Fruit fly (Drosophila melanogaster): ENCODE data around the gene CG5167.

The CG5167 gene

DNA sequence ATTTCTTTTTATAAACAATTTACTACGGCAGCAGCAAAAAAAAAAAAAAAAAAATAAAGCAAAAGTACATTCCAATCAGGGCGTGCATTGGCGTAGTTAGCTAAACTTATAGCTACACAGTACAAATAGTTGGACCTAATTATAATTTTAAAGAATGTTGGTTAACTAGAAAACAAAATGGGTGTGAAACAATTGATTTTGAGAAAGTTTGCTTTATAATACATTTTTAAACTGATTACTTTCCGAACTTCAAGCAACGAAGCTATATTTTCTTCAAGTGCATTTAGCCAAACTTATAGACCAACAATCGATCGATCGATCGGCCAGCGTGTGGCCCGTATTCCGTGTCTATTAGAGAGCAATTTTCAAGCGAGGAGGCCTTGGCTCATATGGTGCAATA is 45.0 kb downstream of the CG5167 start (continued):
- no peak for TF ChIP-seq sna (GFP tag; IDR thresholded peaks at IDR 0.05; ENCODE audit: partially characterized antibody)
- no peak for TF ChIP-seq scrt (GFP tag; optimal IDR thresholded peaks at IDR 0.05)
- TF ChIP-seq HLH54F (GFP tag; optimal IDR thresholded peaks at IDR 0.05): no peak
- no peak for TF ChIP-seq vnd (GFP tag; IDR thresholded peaks at IDR 0.05; ENCODE audit: partially characterized antibody)
- no peak for TF ChIP-seq CTCF (GFP tag; optimal IDR thresholded peaks at IDR 0.05)
- TF ChIP-seq schlank (tag; optimal IDR thresholded peaks at IDR 0.05): no peak
- TF ChIP-seq cas (GFP tag; IDR thresholded peaks at IDR 0.05): no peak
- no peak for TF ChIP-seq CG10565 (GFP tag; optimal IDR thresholded peaks at IDR 0.05)
- peak; percentile 51 for TF ChIP-seq CG1603 (tag; optimal IDR thresholded peaks at IDR 0.05)
- no peak for TF ChIP-seq Dip2 (GFP tag; IDR thresholded peaks at IDR 0.05)
- no peak for TF ChIP-seq sqz (GFP tag; optimal IDR thresholded peaks at IDR 0.05)
- TF ChIP-seq CG17802 (tag; optimal IDR thresholded peaks at IDR 0.05): no peak
- no peak for TF ChIP-seq fd102C (GFP tag; optimal IDR thresholded peaks at IDR 0.05)
- TF ChIP-seq CG2120 (GFP tag; optimal IDR thresholded peaks at IDR 0.05): peak; percentile 22
- TF ChIP-seq bab2 (GFP tag; optimal IDR thresholded peaks at IDR 0.05): peak; percentile 29
- peak; percentile 59; the same call in 2 of the 3 replicates for TF ChIP-seq tgo (GFP tag; IDR thresholded peaks at IDR 0.05)
- peak; percentile 43 for TF ChIP-seq CG12769 (tag; optimal IDR thresholded peaks at IDR 0.05)
- TF ChIP-seq disco-r (GFP tag; optimal IDR thresholded peaks at IDR 0.05): no peak
- no peak for TF ChIP-seq CG7745 (tag; optimal IDR thresholded peaks at IDR 0.05)
- peak; percentile 36 for TF ChIP-seq az2 (GFP tag; optimal IDR thresholded peaks at IDR 0.05)
- no peak for TF ChIP-seq CG11093 (GFP tag; IDR thresholded peaks at IDR 0.05)
- no peak for TF ChIP-seq CG11696 (GFP tag; IDR thresholded peaks at IDR 0.05)
- no peak for TF ChIP-seq CG1529 (GFP tag; optimal IDR thresholded peaks at IDR 0.05)
- peak; percentile 7 for TF ChIP-seq Xbp1 (GFP tag; optimal IDR thresholded peaks at IDR 0.05)
- TF ChIP-seq insv (GFP tag; optimal IDR thresholded peaks at IDR 0.05): no peak
- TF ChIP-seq HmgZ (tag; optimal IDR thresholded peaks at IDR 0.05): no peak
- TF ChIP-seq odd (GFP tag; optimal IDR thresholded peaks at IDR 0.05): peak; percentile 6
- TF ChIP-seq CG32767 (GFP tag; IDR thresholded peaks at IDR 0.05): no peak
- no peak for TF ChIP-seq CG13775 (GFP tag; optimal IDR thresholded peaks at IDR 0.05)
- TF ChIP-seq CG12071 (GFP tag; optimal IDR thresholded peaks at IDR 0.05): peak; percentile 9
- TF ChIP-seq pum (GFP tag; optimal IDR thresholded peaks at IDR 0.05): peak; percentile 17
- no peak for TF ChIP-seq Poxn (GFP tag; IDR thresholded peaks at IDR 0.05)
- TF ChIP-seq lilli (GFP tag; optimal IDR thresholded peaks at IDR 0.05): no peak
- no peak for TF ChIP-seq ssp (GFP tag; IDR thresholded peaks at IDR 0.05)
- no peak for TF ChIP-seq CG8944 (GFP tag; optimal IDR thresholded peaks at IDR 0.05)
- no peak for TF ChIP-seq CG30431 (GFP tag; optimal IDR thresholded peaks at IDR 0.05)
- no peak for TF ChIP-seq CG1792 (GFP tag; optimal IDR thresholded peaks at IDR 0.05)
- TF ChIP-seq CG6272 (GFP tag; IDR thresholded peaks at IDR 0.05): no peak
- TF ChIP-seq twi (tag; optimal IDR thresholded peaks at IDR 0.05): no peak
- no peak for TF ChIP-seq crc (GFP tag; optimal IDR thresholded peaks at IDR 0.05)
- no peak for TF ChIP-seq CG13894 (tag; optimal IDR thresholded peaks at IDR 0.05)
- no peak for TF ChIP-seq CG34422 (GFP tag; IDR thresholded peaks at IDR 0.05)
- peak; percentile 42 for TF ChIP-seq row (GFP tag; IDR thresholded peaks at IDR 0.05)
- TF ChIP-seq Atf6 (GFP tag; IDR thresholded peaks at IDR 0.05): peak; percentile 39; the same call in 1 of the 2 replicates
- peak; percentile 21 for TF ChIP-seq Asciz (GFP tag; optimal IDR thresholded peaks at IDR 0.05)
- TF ChIP-seq CG6654 (GFP tag; optimal IDR thresholded peaks at IDR 0.05): no peak
- TF ChIP-seq stc (GFP tag; IDR thresholded peaks at IDR 0.05): peak; percentile 37; the same call in 1 of the 2 replicates
- peak; percentile 80 for TF ChIP-seq Med (GFP tag)
- no peak for TF ChIP-seq lbe (GFP tag; optimal IDR thresholded peaks at IDR 0.05)
- no peak for TF ChIP-seq dati (GFP tag; IDR thresholded peaks at IDR 0.05)
- no peak for TF ChIP-seq YL-1 (GFP tag; optimal IDR thresholded peaks at IDR 0.05)
- no peak for TF ChIP-seq Ets97D (GFP tag; optimal IDR thresholded peaks at IDR 0.05)
- peak in 1 of 2 experiments; percentile 38 for TF ChIP-seq bsh (GFP tag; optimal IDR thresholded peaks at IDR 0.05)

All from whole organism, embryonic.